Worm (Caenorhabditis elegans): ENCODE measurements around the gene W02C12.2.

ce11 chrIV:4042274-4042673, 34.5 kb upstream of the W02C12.2 start, which contains the start of gene cdc-73:
- TF ChIP-seq F49E8.2 (tag; optimal IDR thresholded peaks at IDR 0.05; ENCODE audit: borderline replicate concordance) = no peak
- TF ChIP-seq ces-1 (GFP tag; optimal IDR thresholded peaks at IDR 0.05) = no peak
- no peak for TF ChIP-seq sdz-12 (GFP tag; optimal IDR thresholded peaks at IDR 0.05)
- TF ChIP-seq fos-1 (tag; optimal IDR thresholded peaks at IDR 0.05) = no peak
- TF ChIP-seq T26A8.4 (GFP tag; IDR thresholded peaks at IDR 0.05) = no peak
